Fruit fly (Drosophila melanogaster) S2 (cell line): ENCODE results near the gene CG43679.

ENCODE experiments used
- CG8478 ChIP-seq: fragments of >200 bp; optimal IDR thresholded peaks from 2 replicates; lab custom pipeline; 2018
- CTCF ChIP-seq, 2 experiments: fragments of >200 bp; optimal IDR thresholded peaks; 2 replicates each; lab custom pipeline; 2018

DNA sequence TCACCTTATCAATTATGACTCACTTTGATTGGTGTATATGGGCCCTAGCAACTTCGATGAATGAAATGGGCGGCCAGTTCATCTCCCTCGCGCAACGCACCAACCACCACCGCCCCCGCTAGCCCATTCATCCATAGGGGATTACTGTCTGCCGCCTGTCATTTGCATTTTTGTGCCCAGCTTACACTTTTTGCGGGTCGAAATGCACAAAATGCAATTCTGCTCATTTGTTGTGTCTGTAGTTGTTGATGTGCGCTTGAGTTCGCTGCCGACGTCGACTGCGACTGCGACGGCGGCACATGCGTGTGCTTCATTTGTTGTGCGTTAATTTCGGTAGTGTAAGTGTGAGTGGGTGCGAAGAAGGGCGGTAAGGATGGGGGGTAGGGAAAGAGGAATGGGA, 49.8 kb upstream of the CG43679 start:
- TF ChIP-seq CTCF (optimal IDR thresholded peaks at IDR 0.05; lab: Kevin White, UChicago) (no peak), CG8478 (no peak)
